Fruit fly (Drosophila melanogaster) S2 (cell line): ENCODE measurements around the gene alphaTub84D.

Experiments used
- CG8478 ChIP-seq: fragments of >200 bp; optimal IDR thresholded peaks from 2 replicates; lab custom pipeline; 2018
- CTCF ChIP-seq, 2 experiments: fragments of >200 bp; optimal IDR thresholded peaks; 2 replicates each; lab custom pipeline; 2018

dm6 chr3R:7530184-7530821, at the start of gene alphaTub84D, which contains the start of gene Rtnl2:
- TF ChIP-seq CTCF (optimal IDR thresholded peaks at IDR 0.05; lab: Kevin White, UChicago) (no peak), CG8478 (lab: Kevin White, UChicago) (no peak)
